Worm (Caenorhabditis elegans) whole organism, L4 larva: Measurements from ENCODE around the gene str-48.

Experiments used
- F26F4.8 ChIP-seq: fragments of 200-800 bp; sonication (Bioruptor generic); conservative IDR thresholded peaks from 2 replicates; pipeline ENCODE4 v1.3.6; 2022; ENCODE audit warnings: missing genetic modification characterization, missing compliant biosample characterization
- ama-1 ChIP-seq: fragments of 150-350 bp; optimal IDR thresholded peaks from 2 replicates; lab custom pipeline; 2014; ENCODE audit warnings: inconsistent platforms, mixed read lengths
- cey-2 ChIP-seq: sonication (generic microtip); optimal IDR thresholded peaks from 3 replicates; lab custom pipeline; 2017; ENCODE audit warnings: missing genetic modification characterization, mild to moderate bottlenecking, missing compliant biosample characterization, antibody characterized with exemption, borderline replicate concordance; ENCODE audit not compliant: insufficient read depth
- daf-12 ChIP-seq: fragments of 150-350 bp; optimal IDR thresholded peaks from 2 replicates; lab custom pipeline; 2014; ENCODE audit warnings: missing biosample characterization, missing genetic modification reagents, missing genetic modification characterization
- mdl-1 ChIP-seq, 2 experiments: fragments of 150-350 bp in 1 of 2; sonication (generic microtip) in 1 of 2; optimal IDR thresholded peaks; 2 replicates each; lab custom pipeline; 2014 to 2017; ENCODE audit warnings: missing biosample characterization in 2 of 2, missing genetic modification characterization in 2 of 2
- mes-2 ChIP-seq: sonication (generic microtip); optimal IDR thresholded peaks from 2 replicates; lab custom pipeline; 2016; ENCODE audit warnings: missing genotype, mild to moderate bottlenecking, missing genetic modification characterization, missing compliant biosample characterization; ENCODE audit not compliant: poor library complexity, severe bottlenecking
- pqm-1 ChIP-seq: sonication (generic microtip); optimal IDR thresholded peaks from 2 replicates; lab custom pipeline; 2017; ENCODE audit warnings: missing biosample characterization, missing genetic modification characterization

DNA sequence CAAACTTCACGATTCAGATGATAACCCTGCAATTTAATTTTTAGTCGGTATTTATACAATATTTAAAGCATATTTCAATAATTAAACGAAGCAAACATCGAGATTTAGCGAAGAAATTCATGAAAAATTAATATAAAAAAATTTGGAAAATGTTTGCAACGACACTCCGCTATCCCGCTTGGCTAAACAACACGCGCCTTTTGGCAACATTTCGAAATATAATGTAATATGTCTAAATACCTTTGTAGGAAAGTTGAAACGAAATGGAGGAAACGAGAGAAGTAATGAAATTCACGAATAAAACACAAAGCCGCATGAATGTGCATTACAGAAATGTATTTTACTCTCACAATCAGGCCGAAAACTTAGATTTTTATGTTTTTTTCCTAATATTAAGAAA, 43.9 kb downstream of the str-48 start, which contains the start of gene rpc-1:
- TF ChIP-seq mdl-1 (tag; optimal IDR thresholded peaks at IDR 0.05; lab: Kevin White, UChicago) (no peak), pqm-1 (tag; lab: Kevin White, UChicago) (no peak), ama-1 (no peak), daf-12 (tag; lab: Kevin White, UChicago) (no peak), mes-2 (tag; lab: Kevin White, UChicago) (no peak), cey-2 (tag; lab: Kevin White, UChicago) (no peak), F26F4.8 (GFP tag; lab: Robert Waterston, UW) (no peak)
